Worm (Caenorhabditis elegans) whole organism, L4/young adult: ENCODE results near the gene inf-1.

Source experiments
- W03F9.2 ChIP-seq: fragments of 150-350 bp; optimal IDR thresholded peaks from 2 replicates; lab custom pipeline; 2014; ENCODE audit warnings: missing biosample characterization, missing genetic modification characterization
- dao-5 ChIP-seq: sonication (generic microtip); optimal IDR thresholded peaks from 2 replicates; lab custom pipeline; 2016; ENCODE audit warnings: missing genotype, missing genetic modification characterization, moderate library complexity, missing compliant biosample characterization
- him-1 ChIP-seq: sonication (generic microtip); optimal IDR thresholded peaks from 2 replicates; lab custom pipeline; 2016; ENCODE audit warnings: missing genotype, missing genetic modification reagents, missing genetic modification characterization, missing compliant biosample characterization

DNA sequence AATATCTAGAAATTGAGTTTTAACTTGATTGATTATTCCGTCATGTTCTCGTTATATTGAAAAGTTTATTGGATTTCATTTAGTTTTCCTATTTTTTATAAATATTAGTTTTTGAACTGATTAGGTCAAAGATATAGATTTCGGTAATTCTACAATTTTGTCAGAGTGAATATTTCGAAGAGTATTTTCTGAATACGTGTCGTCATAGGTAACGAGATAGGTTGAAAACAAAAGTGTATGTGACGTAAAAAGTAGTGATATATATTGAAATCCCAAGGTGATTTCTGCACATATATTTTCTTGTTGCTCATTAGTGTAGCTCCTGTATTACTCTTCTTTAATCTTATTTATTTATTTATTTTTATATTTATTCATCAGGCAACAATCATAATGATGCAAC, 49.1 kb upstream of the inf-1 start, which contains the start of gene K04C2.7:
- TF ChIP-seq him-1 (tag; lab: Kevin White, UChicago), result no peak
- TF ChIP-seq dao-5, result no peak
- no peak for TF ChIP-seq W03F9.2 (tag; lab: Kevin White, UChicago)
